Fruit fly (Drosophila melanogaster) whole organism: ENCODE results near the gene sun.

Source experiments
- CG8478 ChIP-seq: fragments of >200 bp; optimal IDR thresholded peaks from 2 replicates; lab custom pipeline; 2018; ENCODE audit warnings: inconsistent platforms
- EcR ChIP-seq, 2 experiments: fragments of >200 bp; optimal IDR thresholded peaks; 2 replicates each; lab custom pipeline; 2017; ENCODE audit warnings: missing biosample characterization in 2 of 2, missing genetic modification characterization in 2 of 2, missing genetic modification reagents in 2 of 2
- pan ChIP-seq: fragments of >200 bp; optimal IDR thresholded peaks from 2 replicates; lab custom pipeline; 2017
- psq ChIP-seq: fragments of >200 bp; optimal IDR thresholded peaks from 2 replicates; lab custom pipeline; 2017
- usp ChIP-seq: fragments of >200 bp; optimal IDR thresholded peaks from 2 replicates; lab custom pipeline; 2017; ENCODE audit warnings: missing biosample characterization, missing genetic modification characterization, mixed read lengths

- TF ChIP-seq psq (lab: Kevin White, UChicago) (no peak), usp (GFP tag; lab: Kevin White, UChicago) (no peak), pan (lab: Kevin White, UChicago) (no peak), CG8478 (no peak), EcR (GFP tag; optimal IDR thresholded peaks at IDR 0.05; lab: Kevin White, UChicago) (no peak)
Observed at dm6 chrX:15852815-15853542, 3.9 kb upstream of the sun start, which contains the start of the genes UBL3 and CG15914.
